Worm (Caenorhabditis elegans): ENCODE results near the gene abhd-3.1.

- TF ChIP-seq him-1 (tag; optimal IDR thresholded peaks at IDR 0.05) (no peak), W03F9.2 (tag; optimal IDR thresholded peaks at IDR 0.05) (no peak)
Measured at ce11 chrV:19997481-19997880, 42.2 kb downstream of the abhd-3.1 start.

All from whole organism, L4/young adult.